Fruit fly (Drosophila melanogaster) whole organism, prepupa: ENCODE measurements around the gene rdog.

Experiments used
- Ets21C ChIP-seq: fragments of 200-800 bp; sonication (Bioruptor generic); optimal IDR thresholded peaks from 3 replicates; lab custom pipeline; 2016; ENCODE audit warnings: missing biosample characterization, missing genetic modification characterization
- Gug ChIP-seq: fragments of 200-800 bp; sonication (Bioruptor generic); IDR thresholded peaks from 2 replicates; pipeline ENCODE4 v1.3.6; 2022; ENCODE audit warnings: missing biosample characterization, missing genetic modification characterization
- spab ChIP-seq: fragments of 200-800 bp; sonication (Bioruptor generic); optimal IDR thresholded peaks from 2 replicates; lab custom pipeline; 2017; ENCODE audit warnings: missing biosample characterization, mild to moderate bottlenecking, missing genetic modification characterization, missing genetic modification reagents

DNA sequence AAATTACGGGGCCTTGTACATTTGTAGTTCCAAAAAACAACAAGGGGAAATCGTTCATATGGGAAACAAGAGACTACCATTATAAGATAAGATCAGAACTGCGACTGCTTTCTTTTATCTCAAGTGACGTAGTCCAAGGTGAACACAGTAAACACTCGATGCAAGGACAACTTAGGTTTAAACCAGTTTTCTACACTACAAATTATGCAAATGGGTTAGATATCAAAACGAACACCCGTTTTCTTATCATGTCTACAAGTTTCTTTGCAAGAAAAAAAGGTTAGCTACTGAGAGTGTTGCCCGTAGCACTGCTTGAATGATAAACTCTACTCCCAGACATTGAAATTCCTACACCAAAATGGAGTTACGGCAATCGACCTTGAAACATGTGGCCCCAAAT, 33.8 kb upstream of the rdog start:
- peak; percentile 54; the same call in 1 of the 2 replicates for TF ChIP-seq Gug
- TF ChIP-seq Ets21C (GFP tag; lab: Kevin White, UChicago), result peak; percentile 88
- TF ChIP-seq spab (GFP tag; lab: Kevin White, UChicago), result no peak
